Worm (Caenorhabditis elegans): ENCODE measurements around the gene clc-3.

Gene clc-3

DNA sequence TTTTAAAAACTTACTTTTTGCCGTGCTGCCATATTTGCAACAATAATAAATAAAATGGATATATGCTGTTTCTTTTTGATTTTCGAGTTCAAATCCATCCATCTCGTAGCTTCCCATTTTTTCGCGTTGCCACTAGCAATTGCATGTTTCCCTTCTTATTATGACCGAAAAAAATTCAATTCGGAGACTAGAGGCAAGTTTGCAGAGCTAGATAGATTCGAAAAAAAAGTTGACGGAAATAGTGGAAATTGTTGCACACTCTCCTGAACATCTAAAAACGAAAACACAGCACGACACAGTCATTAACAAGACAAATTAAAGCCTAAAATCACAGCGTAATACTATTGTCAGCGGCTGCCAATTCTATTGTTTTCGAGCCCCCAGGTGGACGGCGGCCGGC is 48.4 kb downstream of the clc-3 start, which contains the start of gene F11D5.6:
TSS of gene F11D5.6 (minus strand) at position 101 of the 400 bp plus-strand sequence.
- no peak for TF ChIP-seq W03F9.2 (tag; optimal IDR thresholded peaks at IDR 0.05)
- no peak for TF ChIP-seq dao-5 (tag; optimal IDR thresholded peaks at IDR 0.05)
- TF ChIP-seq him-1 (tag; optimal IDR thresholded peaks at IDR 0.05) = no peak

All from whole organism, L4/young adult.